Worm (Caenorhabditis elegans) whole organism, L1 larva: ENCODE measurements around the gene F32D8.11.

Experiments used
- blmp-1 ChIP-seq: fragments of 150-350 bp; optimal IDR thresholded peaks from 2 replicates; lab custom pipeline; 2014; ENCODE audit warnings: missing biosample characterization, missing genetic modification characterization
- lin-15B ChIP-seq: fragments of 150-350 bp; sonication (generic microtip); optimal IDR thresholded peaks from 3 replicates; lab custom pipeline; 2014; ENCODE audit warnings: missing biosample characterization, missing genetic modification characterization
- lin-39 ChIP-seq: fragments of 150-350 bp; optimal IDR thresholded peaks from 2 replicates; lab custom pipeline; 2014; ENCODE audit warnings: missing biosample characterization, missing genetic modification reagents, missing genetic modification characterization
- vab-15 ChIP-seq: sonication (generic microtip); optimal IDR thresholded peaks from 2 replicates; lab custom pipeline; 2017; ENCODE audit warnings: missing genotype, mild to moderate bottlenecking, missing genetic modification characterization, missing compliant biosample characterization
- ztf-11 ChIP-seq, 2 experiments: sonication (generic microtip); optimal IDR thresholded peaks; 2 replicates each; lab custom pipeline; 2016 to 2017; ENCODE audit warnings: missing genetic modification characterization in 2 of 2, missing biosample characterization in 1 of 2, missing compliant biosample characterization in 1 of 2

DNA sequence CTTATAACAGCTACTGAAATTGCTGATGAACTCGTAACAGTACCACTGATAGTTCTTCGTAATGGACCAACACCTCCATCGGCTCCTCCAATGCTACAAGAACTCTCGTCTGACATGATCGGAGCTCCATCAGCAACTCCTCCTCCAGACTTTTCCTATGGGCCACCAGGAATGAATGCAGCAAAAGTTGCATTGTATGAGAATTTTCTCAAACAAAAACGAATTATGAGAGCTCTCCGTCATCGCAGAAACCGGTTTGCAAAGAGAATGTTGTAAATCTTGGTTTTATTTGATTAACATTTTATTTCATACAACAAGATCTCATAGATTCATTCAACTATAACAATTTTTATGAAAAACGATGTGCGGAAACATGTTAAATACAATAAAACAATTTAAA lies 1.4 kb downstream of the F32D8.11 start:
- TF ChIP-seq ztf-11 (tag; optimal IDR thresholded peaks at IDR 0.05; lab: Kevin White, UChicago) (no peak), lin-15B (no peak), blmp-1 (no peak), lin-39 (tag; lab: Kevin White, UChicago) (no peak), vab-15 (tag; lab: Kevin White, UChicago) (no peak)
